Fruit fly (Drosophila melanogaster) whole organism: ENCODE measurements around the gene CG7607.

Experiments used
- CG8478 ChIP-seq: fragments of >200 bp; optimal IDR thresholded peaks from 2 replicates; lab custom pipeline; 2018; ENCODE audit warnings: inconsistent platforms
- Dll ChIP-seq: fragments of >200 bp; optimal IDR thresholded peaks from 2 replicates; lab custom pipeline; 2017
- EcR ChIP-seq, 2 experiments: fragments of >200 bp; optimal IDR thresholded peaks; 2 replicates each; lab custom pipeline; 2017; ENCODE audit warnings: missing biosample characterization in 2 of 2, missing genetic modification characterization in 2 of 2, missing genetic modification reagents in 2 of 2
- pan ChIP-seq: fragments of >200 bp; optimal IDR thresholded peaks from 2 replicates; lab custom pipeline; 2017
- psq ChIP-seq: fragments of >200 bp; optimal IDR thresholded peaks from 2 replicates; lab custom pipeline; 2017
- usp ChIP-seq: fragments of >200 bp; optimal IDR thresholded peaks from 2 replicates; lab custom pipeline; 2017; ENCODE audit warnings: missing biosample characterization, missing genetic modification characterization, mixed read lengths

The CG7607 gene

dm6 chr3L:11199320-11199719 lies at the start of gene CG7607:
Gene CG7607 (plus strand): TSS chr3L:11199620.
- TF ChIP-seq usp (GFP tag; lab: Kevin White, UChicago) (no peak), EcR (GFP tag; optimal IDR thresholded peaks at IDR 0.05; lab: Kevin White, UChicago) (no peak), Dll (no peak), CG8478 (lab: Kevin White, UChicago) (no peak), psq (lab: Kevin White, UChicago) (no peak), pan (lab: Kevin White, UChicago) (no peak)

dm6 chr3L:11150735-11151287 lies 48.6 kb upstream of the CG7607 start, which contains the start of gene CG6216:
Gene CG6216 (minus strand): TSS chr3L:11150785.
- TF ChIP-seq EcR (GFP tag; optimal IDR thresholded peaks at IDR 0.05; lab: Kevin White, UChicago) (no peak), pan (lab: Kevin White, UChicago) (no peak), usp (GFP tag; lab: Kevin White, UChicago) (no peak)

- TF ChIP-seq CG8478 (lab: Kevin White, UChicago) (no peak), pan (lab: Kevin White, UChicago) (no peak), Dll (no peak), usp (GFP tag; lab: Kevin White, UChicago) (no peak), EcR (GFP tag; optimal IDR thresholded peaks at IDR 0.05; lab: Kevin White, UChicago) (no peak), psq (lab: Kevin White, UChicago) (no peak)
These were observed 44.0 kb upstream of the CG7607 start for dm6 chr3L:11155380-11155779.

dm6 chr3L:11164899-11165298 lies 34.5 kb upstream of the CG7607 start, which contains the start of gene Alg10:
Gene Alg10 (plus strand): TSS chr3L:11164971.
- TF ChIP-seq usp (GFP tag; lab: Kevin White, UChicago) (no peak), psq (lab: Kevin White, UChicago) (no peak), pan (lab: Kevin White, UChicago) (no peak), EcR (GFP tag; optimal IDR thresholded peaks at IDR 0.05; lab: Kevin White, UChicago) (no peak), CG8478 (lab: Kevin White, UChicago) (no peak), Dll (no peak)

- peak; percentile 52 for TF ChIP-seq pan (lab: Kevin White, UChicago)
- TF ChIP-seq EcR (GFP tag; optimal IDR thresholded peaks at IDR 0.05; lab: Kevin White, UChicago): no peak
These were observed 29.9 kb upstream of the CG7607 start, which contains the start of the genes wls and Adck5 for dm6 chr3L:11169299-11170181. Gene wls (minus strand): TSS chr3L:11169625. Gene Adck5 (plus strand): TSS chr3L:11169817.

DNA sequence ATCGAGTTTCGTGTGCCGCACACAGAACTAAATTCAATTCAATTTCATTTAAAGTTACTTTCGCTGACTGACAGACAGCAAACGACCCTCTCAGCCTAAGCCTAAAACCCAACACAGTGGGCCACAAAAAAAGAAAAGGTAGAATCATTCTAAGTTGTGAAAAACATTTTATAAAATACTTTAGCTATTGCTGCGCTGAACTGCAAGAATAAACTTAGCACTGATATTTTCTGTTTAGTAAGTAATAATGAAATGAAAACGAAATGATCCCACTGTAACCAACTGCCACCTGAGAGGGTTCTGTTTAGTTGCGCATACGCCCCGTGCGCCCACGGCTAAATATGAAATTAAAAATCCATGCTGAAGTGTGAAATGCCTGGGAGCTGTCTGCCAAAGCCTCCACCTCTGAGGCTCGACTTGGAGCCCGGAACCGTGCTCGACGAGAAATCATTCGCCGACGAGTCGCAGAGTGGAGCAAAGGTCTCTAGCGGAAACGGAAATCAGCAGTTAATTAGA lies 26.3 kb upstream of the CG7607 start, which contains the start of gene CG14142:
CG14142 (plus strand) TSS at position 466 of the 516 bp plus-strand sequence.
- no peak for TF ChIP-seq psq (lab: Kevin White, UChicago)
- TF ChIP-seq pan (lab: Kevin White, UChicago): no peak
- no peak for TF ChIP-seq EcR (GFP tag; optimal IDR thresholded peaks at IDR 0.05; lab: Kevin White, UChicago)
- no peak for TF ChIP-seq usp (GFP tag; lab: Kevin White, UChicago)
- TF ChIP-seq CG8478 (lab: Kevin White, UChicago): no peak
- TF ChIP-seq Dll: no peak

dm6 chr3L:11182994-11183393 lies 16.4 kb upstream of the CG7607 start:
- TF ChIP-seq EcR (GFP tag; optimal IDR thresholded peaks at IDR 0.05; lab: Kevin White, UChicago) (no peak), Dll (no peak), CG8478 (lab: Kevin White, UChicago) (no peak), pan (lab: Kevin White, UChicago) (no peak)

- no peak for TF ChIP-seq psq (lab: Kevin White, UChicago)
- no peak for TF ChIP-seq CG8478 (lab: Kevin White, UChicago)
- no peak for TF ChIP-seq usp (GFP tag; lab: Kevin White, UChicago)
- TF ChIP-seq EcR (GFP tag; optimal IDR thresholded peaks at IDR 0.05; lab: Kevin White, UChicago): no peak
- no peak for TF ChIP-seq Dll
- no peak for TF ChIP-seq pan (lab: Kevin White, UChicago)
These were observed 15.5 kb upstream of the CG7607 start for dm6 chr3L:11183965-11184364.

DNA sequence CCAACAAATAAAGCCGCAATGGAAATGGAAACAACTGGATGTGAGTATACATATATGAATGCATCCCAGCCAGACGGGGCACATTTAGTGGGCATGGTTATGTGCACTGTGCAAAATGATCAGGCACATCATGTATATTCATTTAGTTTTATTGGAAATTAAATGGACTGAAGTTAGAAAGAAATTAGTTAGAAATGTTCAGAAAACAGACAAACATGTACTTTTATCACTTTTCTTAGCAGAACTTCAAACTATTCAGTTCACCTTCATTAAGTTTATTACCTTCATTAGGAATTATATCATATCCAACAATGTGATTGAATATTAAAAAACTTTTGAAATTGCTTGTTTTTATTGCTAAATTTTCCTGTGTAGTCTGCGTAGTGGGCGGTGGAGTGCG lies 12.7 kb upstream of the CG7607 start:
- no peak for TF ChIP-seq usp (GFP tag; lab: Kevin White, UChicago)
- TF ChIP-seq CG8478 (lab: Kevin White, UChicago): no peak
- TF ChIP-seq EcR (GFP tag; optimal IDR thresholded peaks at IDR 0.05; lab: Kevin White, UChicago): no peak
- TF ChIP-seq Dll: no peak
- no peak for TF ChIP-seq pan (lab: Kevin White, UChicago)
- TF ChIP-seq psq (lab: Kevin White, UChicago): no peak

DNA sequence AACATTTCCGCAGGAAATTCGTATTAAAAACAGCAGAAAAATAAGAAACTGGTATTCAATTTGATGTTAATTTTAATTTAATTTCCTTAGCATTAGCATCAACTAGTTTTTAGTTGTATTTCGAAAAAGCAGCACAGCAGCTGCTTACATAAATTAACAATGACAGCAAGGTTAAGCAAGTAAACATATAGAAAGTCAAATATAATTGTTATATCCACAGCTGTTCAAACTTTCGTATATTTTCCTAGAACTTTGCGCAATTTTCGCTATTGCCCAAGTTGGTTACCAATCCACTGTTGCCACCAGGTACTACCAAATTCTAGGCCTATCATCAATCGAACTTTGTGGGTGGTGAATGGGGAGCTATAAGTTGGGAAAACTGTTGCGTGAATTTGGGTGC lies 9.4 kb upstream of the CG7607 start:
- no peak for TF ChIP-seq usp (GFP tag; lab: Kevin White, UChicago)
- TF ChIP-seq Dll: no peak
- no peak for TF ChIP-seq pan (lab: Kevin White, UChicago)
- no peak for TF ChIP-seq CG8478 (lab: Kevin White, UChicago)
- no peak for TF ChIP-seq psq (lab: Kevin White, UChicago)
- TF ChIP-seq EcR (GFP tag; optimal IDR thresholded peaks at IDR 0.05; lab: Kevin White, UChicago): no peak

DNA sequence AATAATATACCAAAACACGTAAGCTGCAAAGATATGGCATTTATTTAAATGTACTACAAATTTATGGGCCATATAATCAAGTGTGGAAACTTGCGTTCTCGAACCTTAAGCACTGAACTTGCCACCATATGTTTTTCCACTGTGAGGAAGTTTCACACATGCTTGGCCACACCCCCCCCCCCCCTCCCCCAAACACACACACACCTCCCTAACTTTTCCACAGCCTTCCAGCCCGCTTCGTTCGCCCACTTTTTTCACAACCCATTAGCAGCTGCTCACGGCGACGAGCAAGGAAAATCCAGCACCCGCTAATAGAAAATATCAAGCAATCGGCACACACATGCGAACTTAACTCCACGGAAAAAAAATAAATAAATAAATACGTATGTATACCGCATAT lies 4.1 kb upstream of the CG7607 start:
- TF ChIP-seq CG8478 (lab: Kevin White, UChicago): no peak
- TF ChIP-seq pan (lab: Kevin White, UChicago): no peak
- no peak for TF ChIP-seq usp (GFP tag; lab: Kevin White, UChicago)
- no peak for TF ChIP-seq EcR (GFP tag; optimal IDR thresholded peaks at IDR 0.05; lab: Kevin White, UChicago)
- TF ChIP-seq Dll: no peak
- no peak for TF ChIP-seq psq (lab: Kevin White, UChicago)
